Worm (Caenorhabditis elegans) whole organism, midembryonic: Measurements from ENCODE around the gene C46H3.2.

Experiments used
- T22C8.4 ChIP-seq: fragments of 200-800 bp; sonication (Bioruptor generic); IDR thresholded peaks from 2 replicates; pipeline ENCODE4 v1.3.6; 2022; ENCODE audit warnings: missing genetic modification characterization, missing compliant biosample characterization
- cog-1 ChIP-seq: sonication (generic microtip); optimal IDR thresholded peaks from 2 replicates; lab custom pipeline; 2016; ENCODE audit warnings: missing genetic modification characterization, missing compliant biosample characterization
- flt-1 ChIP-seq: fragments of 200-800 bp; sonication (Bioruptor generic); IDR thresholded peaks from 2 replicates; pipeline ENCODE4 v1.3.6; 2022; ENCODE audit warnings: missing genetic modification characterization, missing compliant biosample characterization
- klf-2 ChIP-seq: fragments of 200-800 bp; sonication (Bioruptor generic); conservative IDR thresholded peaks from 2 replicates; pipeline ENCODE4 v1.3.6; 2022; ENCODE audit warnings: missing genetic modification reagents, missing genetic modification characterization, missing compliant biosample characterization
- med-1 ChIP-seq: sonication (generic microtip); optimal IDR thresholded peaks from 2 replicates; lab custom pipeline; 2017; ENCODE audit warnings: missing genetic modification characterization, mild to moderate bottlenecking, missing compliant biosample characterization, antibody characterized with exemption, missing genetic modification reagents; ENCODE audit not compliant: insufficient read depth
- ref-1 ChIP-seq: fragments of 200-800 bp; sonication (Bioruptor generic); conservative IDR thresholded peaks from 2 replicates; pipeline ENCODE4 v1.3.6; 2022; ENCODE audit warnings: missing genetic modification reagents, missing genetic modification characterization, missing compliant biosample characterization
- tab-1 ChIP-seq: fragments of 200-800 bp; sonication (Bioruptor generic); IDR thresholded peaks from 2 replicates; pipeline ENCODE4 v1.3.6; 2022; ENCODE audit warnings: missing genetic modification characterization, missing compliant biosample characterization
- ztf-23 ChIP-seq: fragments of 200-800 bp; sonication (Bioruptor generic); IDR thresholded peaks from 2 replicates; pipeline ENCODE4 v1.3.6; 2022; ENCODE audit warnings: missing genetic modification reagents, missing genetic modification characterization, missing compliant biosample characterization
- ztf-29 ChIP-seq: fragments of 200-800 bp; sonication (Bioruptor generic); IDR thresholded peaks from 2 replicates; pipeline ENCODE4 v1.3.6; 2022; ENCODE audit warnings: missing genetic modification reagents, missing genetic modification characterization, missing compliant biosample characterization

DNA sequence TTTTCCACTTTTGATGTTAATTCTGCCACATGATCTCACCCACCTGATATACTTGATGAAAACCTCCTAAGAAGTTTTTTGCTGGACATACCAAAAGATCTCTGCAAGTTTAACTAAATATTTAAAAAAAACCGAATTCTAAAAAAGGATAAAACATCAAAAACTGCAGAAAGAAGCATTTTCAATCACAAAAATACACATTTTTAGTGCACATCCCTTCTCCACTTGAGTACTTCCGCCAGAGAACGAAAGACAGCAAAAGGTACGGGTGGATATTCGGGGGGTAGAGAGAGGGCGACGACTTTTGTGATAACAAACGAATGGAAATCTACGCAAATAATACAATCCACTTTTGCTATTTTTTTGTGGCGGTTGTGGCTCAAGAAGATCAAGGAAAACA, at the start of gene C46H3.2:
- TF ChIP-seq flt-1 (GFP tag; lab: Robert Waterston, UW): no peak
- TF ChIP-seq tab-1: no peak
- TF ChIP-seq ztf-23 (GFP tag; lab: Robert Waterston, UW): no peak
- TF ChIP-seq klf-2 (GFP tag; lab: Robert Waterston, UW): no peak
- TF ChIP-seq med-1 (GFP tag; lab: Kevin White, UChicago): no peak
- no peak for TF ChIP-seq cog-1
- no peak for TF ChIP-seq T22C8.4 (GFP tag; lab: Robert Waterston, UW)
- no peak for TF ChIP-seq ref-1
- no peak for TF ChIP-seq ztf-29 (GFP tag; lab: Robert Waterston, UW)
